Fruit fly (Drosophila melanogaster): Measurements from ENCODE around the gene CG14540.
A peak's percentile ranks its signal among the peaks of the same experiment; 100 is the strongest.

The CG14540 gene

dm6 chr3R:25982734-25983133 is 23.7 kb downstream of the CG14540 start, which contains the start of gene Nf1 (continued):
- TF ChIP-seq NC2β (GFP tag; optimal IDR thresholded peaks at IDR 0.05) (no peak), CrebB (tag; optimal IDR thresholded peaks at IDR 0.05) (no peak), aop (GFP tag; IDR thresholded peaks at IDR 0.05) (no peak), CG10431 (GFP tag; optimal IDR thresholded peaks at IDR 0.05) (no peak), HLH4C (GFP tag; IDR thresholded peaks at IDR 0.05; ENCODE audit: partially characterized antibody) (peak; percentile 66), CHES-1-like (GFP tag; optimal IDR thresholded peaks at IDR 0.05) (no peak), YL-1 (GFP tag; optimal IDR thresholded peaks at IDR 0.05) (no peak), caup (GFP tag; optimal IDR thresholded peaks at IDR 0.05; ENCODE audit: severe bottlenecking) (no peak), CG13287 (GFP tag; IDR thresholded peaks at IDR 0.05; ENCODE audit: partially characterized antibody) (peak; percentile 90), unc-4 (GFP tag; IDR thresholded peaks at IDR 0.05; ENCODE audit: partially characterized antibody) (peak; percentile 84), eyg (GFP tag; optimal IDR thresholded peaks at IDR 0.05) (no peak), CG5180 (GFP tag; optimal IDR thresholded peaks at IDR 0.05) (no peak), gro (GFP tag; optimal IDR thresholded peaks at IDR 0.05) (no peak), bigmax (GFP tag; optimal IDR thresholded peaks at IDR 0.05) (no peak), Rfx (GFP tag; IDR thresholded peaks at IDR 0.05) (0 out of 2 replicates have a peak, but pooled peaks have one; percentile 25), HHEX (GFP tag; optimal IDR thresholded peaks at IDR 0.05) (no peak), pnt (GFP tag; optimal IDR thresholded peaks at IDR 0.05) (no peak), CG5245 (GFP tag; optimal IDR thresholded peaks at IDR 0.05) (no peak), H2.0 (GFP tag; IDR thresholded peaks at IDR 0.05) (no peak), knrl (GFP tag; IDR thresholded peaks at IDR 0.05; ENCODE audit: partially characterized antibody) (peak; percentile 85), CG11696 (GFP tag; IDR thresholded peaks at IDR 0.05) (no peak), Stat92E (GFP tag; optimal IDR thresholded peaks at IDR 0.05) (no peak), HLH54F (GFP tag; optimal IDR thresholded peaks at IDR 0.05) (no peak), CG13424 (tag; optimal IDR thresholded peaks at IDR 0.05) (no peak), dimm (GFP tag; IDR thresholded peaks at IDR 0.05) (no peak), CG7987 (GFP tag; optimal IDR thresholded peaks at IDR 0.05) (no peak), luna (GFP tag; optimal IDR thresholded peaks at IDR 0.05) (no peak), CG17328 (GFP tag; IDR thresholded peaks at IDR 0.05) (no peak), wek (GFP tag; optimal IDR thresholded peaks at IDR 0.05) (no peak), CG7963 (GFP tag; IDR thresholded peaks at IDR 0.05; ENCODE audit: partially characterized antibody) (0 out of 3 replicates have a peak, but pooled peaks have one; percentile 38), Hsf (GFP tag; optimal IDR thresholded peaks at IDR 0.05) (no peak), chif (GFP tag; optimal IDR thresholded peaks at IDR 0.05) (no peak), en (GFP tag; optimal IDR thresholded peaks at IDR 0.05) (no peak), CG13775 (GFP tag; optimal IDR thresholded peaks at IDR 0.05) (no peak), ssp (GFP tag; IDR thresholded peaks at IDR 0.05) (no peak), tin (GFP tag; optimal IDR thresholded peaks at IDR 0.05) (peak; percentile 28), B-H1 (GFP tag; IDR thresholded peaks at IDR 0.05) (no peak), gcm (GFP tag; optimal IDR thresholded peaks at IDR 0.05) (no peak), da (GFP tag; optimal IDR thresholded peaks at IDR 0.05) (no peak), Six4 (GFP tag; optimal IDR thresholded peaks at IDR 0.05) (no peak), klu (GFP tag; IDR thresholded peaks at IDR 0.05) (no peak), CG34224 (GFP tag; IDR thresholded peaks at IDR 0.05; ENCODE audit: partially characterized antibody) (peak; percentile 76), tna (GFP tag; IDR thresholded peaks at IDR 0.05; ENCODE audit: partially characterized antibody) (peak; percentile 48; the same call in 1 of the 2 replicates), CG15269 (tag; optimal IDR thresholded peaks at IDR 0.05) (no peak), CG15601 (tag; optimal IDR thresholded peaks at IDR 0.05) (no peak), yki (optimal IDR thresholded peaks at IDR 0.05) (no peak), trh (GFP tag; optimal IDR thresholded peaks at IDR 0.05) (no peak), NK7.1 (GFP tag; optimal IDR thresholded peaks at IDR 0.05) (no peak), CG6765 (GFP tag; optimal IDR thresholded peaks at IDR 0.05) (no peak), Dp (GFP tag; optimal IDR thresholded peaks at IDR 0.05) (peak; percentile 95), grn (GFP tag; optimal IDR thresholded peaks at IDR 0.05) (no peak)
